Worm (Caenorhabditis elegans) whole organism, L3 larva: Measurements from ENCODE around the gene F59E12.8.

Source experiments
- ceh-28 ChIP-seq: fragments of 150-350 bp; optimal IDR thresholded peaks from 2 replicates; lab custom pipeline; 2014; ENCODE audit warnings: missing biosample characterization, missing genetic modification reagents, missing genetic modification characterization
- lin-39 ChIP-seq: fragments of 150-350 bp; optimal IDR thresholded peaks from 2 replicates; lab custom pipeline; 2018; ENCODE audit warnings: missing biosample characterization, missing genetic modification reagents, missing genetic modification characterization

- TF ChIP-seq lin-39 (tag; lab: Kevin White, UChicago) (no peak), ceh-28 (tag; lab: Kevin White, UChicago) (no peak)
These were observed 15.6 kb upstream of the F59E12.8 start, which contains the start of gene bli-2 for ce11 chrII:5652334-5652733.
